Worm (Caenorhabditis elegans): ENCODE results near the gene F38H4.3.

ce11 chrIV:11793170-11793569 is 49.1 kb upstream of the F38H4.3 start:
- no peak for TF ChIP-seq nhr-28 (tag; optimal IDR thresholded peaks at IDR 0.05)
- no peak for TF ChIP-seq tbx-2 (tag; optimal IDR thresholded peaks at IDR 0.05)
- TF ChIP-seq nhr-237 (tag; optimal IDR thresholded peaks at IDR 0.05), result no peak
- no peak for TF ChIP-seq unc-62 (GFP tag; optimal IDR thresholded peaks at IDR 0.05)
